Fruit fly (Drosophila melanogaster) whole organism, embryonic: ENCODE results near the gene CG13623.

ENCODE experiments used
- Abd-B ChIP-seq: fragments of 200-800 bp; sonication (Bioruptor generic); optimal IDR thresholded peaks from 2 replicates; lab custom pipeline; 2018; ENCODE audit warnings: missing biosample characterization, mild to moderate bottlenecking, missing genetic modification characterization, moderate library complexity
- Asciz ChIP-seq: fragments of 200-800 bp; sonication (Bioruptor generic); optimal IDR thresholded peaks from 2 replicates; lab custom pipeline; 2017; ENCODE audit warnings: missing biosample characterization, mild to moderate bottlenecking, missing genetic modification characterization, missing genetic modification reagents
- BEAF-32 ChIP-seq: fragments of 200-800 bp; sonication (Bioruptor generic); optimal IDR thresholded peaks from 3 replicates; lab custom pipeline; 2017; ENCODE audit warnings: missing biosample characterization, missing genetic modification characterization, mild to moderate bottlenecking, moderate library complexity, missing genetic modification reagents
- CG1024 ChIP-seq: fragments of 200-800 bp; sonication (Bioruptor generic); IDR thresholded peaks from 2 replicates; pipeline ENCODE4 v1.3.6; 2022; ENCODE audit warnings: missing biosample characterization, missing genetic modification characterization
- CG10462 ChIP-seq: fragments of 200-800 bp; sonication (Bioruptor generic); optimal IDR thresholded peaks from 2 replicates; lab custom pipeline; 2016; ENCODE audit warnings: missing biosample characterization, missing genetic modification characterization
- CG10654 ChIP-seq: fragments of 200-800 bp; sonication (Bioruptor generic); optimal IDR thresholded peaks from 2 replicates; lab custom pipeline; 2016; ENCODE audit warnings: missing biosample characterization, missing genetic modification characterization
- CG1233 ChIP-seq: fragments of 200-800 bp; sonication (Bioruptor generic); optimal IDR thresholded peaks from 4 replicates; lab custom pipeline; 2018; ENCODE audit warnings: missing biosample characterization, mild to moderate bottlenecking, missing genetic modification characterization
- CG13424 ChIP-seq: fragments of 200-800 bp; sonication (Bioruptor generic); optimal IDR thresholded peaks from 2 replicates; lab custom pipeline; 2019; ENCODE audit warnings: missing biosample characterization, mild to moderate bottlenecking, missing genetic modification characterization, moderate library complexity
- CG15479 ChIP-seq: fragments of 200-800 bp; sonication (Bioruptor generic); optimal IDR thresholded peaks from 3 replicates; lab custom pipeline; 2019; ENCODE audit warnings: missing biosample characterization, mild to moderate bottlenecking, missing genetic modification characterization, moderate library complexity
- CG16863 ChIP-seq: fragments of 200-800 bp; sonication (Bioruptor generic); optimal IDR thresholded peaks from 3 replicates; lab custom pipeline; 2016; ENCODE audit warnings: missing biosample characterization, missing genetic modification characterization
- CG17328 ChIP-seq: fragments of 200-800 bp; sonication (Bioruptor generic); IDR thresholded peaks from 2 replicates; pipeline ENCODE4 v1.3.6; 2022; ENCODE audit warnings: missing biosample characterization, missing genetic modification characterization
- CG17359 ChIP-seq: fragments of 200-800 bp; sonication (Bioruptor generic); optimal IDR thresholded peaks from 3 replicates; lab custom pipeline; 2018; ENCODE audit warnings: missing biosample characterization, mild to moderate bottlenecking, missing genetic modification characterization, moderate library complexity
- CG17829 ChIP-seq: fragments of 200-800 bp; optimal IDR thresholded peaks from 2 replicates; lab custom pipeline; 2019; ENCODE audit warnings: missing biosample characterization, mild to moderate bottlenecking, missing genetic modification characterization, moderate library complexity
- CG18764 ChIP-seq: fragments of 200-800 bp; sonication (Bioruptor generic); optimal IDR thresholded peaks from 3 replicates; lab custom pipeline; 2016; ENCODE audit warnings: missing biosample characterization, missing genetic modification characterization
- CG30403 ChIP-seq: fragments of 200-800 bp; sonication (Bioruptor generic); optimal IDR thresholded peaks from 3 replicates; lab custom pipeline; 2016; ENCODE audit warnings: missing biosample characterization, missing genetic modification characterization
- CG31441 ChIP-seq: fragments of 200-800 bp; sonication (Bioruptor generic); IDR thresholded peaks from 2 replicates; pipeline ENCODE4 v1.3.6; 2022; ENCODE audit warnings: missing biosample characterization, missing genetic modification characterization
- CG32772 ChIP-seq: fragments of 200-800 bp; sonication (Bioruptor generic); IDR thresholded peaks from 2 replicates; pipeline ENCODE4 v1.3.6; 2022; ENCODE audit warnings: missing biosample characterization, missing genetic modification characterization
- CG6254 ChIP-seq: fragments of 200-800 bp; sonication (Bioruptor generic); optimal IDR thresholded peaks from 3 replicates; lab custom pipeline; 2017; ENCODE audit warnings: mild to moderate bottlenecking, missing biosample characterization, missing genetic modification reagents, missing genetic modification characterization
- CG6689 ChIP-seq: fragments of 200-800 bp; sonication (Bioruptor generic); IDR thresholded peaks from 2 replicates; pipeline ENCODE4 v1.3.6; 2022; ENCODE audit warnings: missing biosample characterization, missing genetic modification characterization
- CG7839 ChIP-seq: fragments of 200-800 bp; sonication (Bioruptor generic); optimal IDR thresholded peaks from 3 replicates; lab custom pipeline; 2018; ENCODE audit warnings: missing biosample characterization, mild to moderate bottlenecking, missing genetic modification characterization, moderate library complexity
- CG9876 ChIP-seq: fragments of 200-800 bp; sonication (Bioruptor generic); optimal IDR thresholded peaks from 2 replicates; lab custom pipeline; 2016; ENCODE audit warnings: missing biosample characterization, missing genetic modification characterization
- CG9932 ChIP-seq: fragments of 200-800 bp; sonication (Bioruptor generic); IDR thresholded peaks from 2 replicates; pipeline ENCODE4 v1.3.6; 2022; ENCODE audit warnings: missing biosample characterization, missing genetic modification characterization
- CHES-1-like ChIP-seq: fragments of 200-800 bp; sonication (Bioruptor generic); optimal IDR thresholded peaks from 2 replicates; lab custom pipeline; 2016; ENCODE audit warnings: missing biosample characterization, missing genetic modification characterization
- CoRest ChIP-seq: fragments of 200-800 bp; sonication (Bioruptor generic); optimal IDR thresholded peaks from 3 replicates; lab custom pipeline; 2018; ENCODE audit warnings: missing biosample characterization, mild to moderate bottlenecking, missing genetic modification characterization, moderate library complexity
- D ChIP-seq, 2 experiments: fragments of 200-800 bp in 1 of 2; fragments of >200 bp in 1 of 2; sonication (Bioruptor generic) in 1 of 2; optimal IDR thresholded peaks; 2 replicates in 1 of 2; 3 replicates in 1 of 2; lab custom pipeline; 2017; ENCODE audit warnings: mild to moderate bottlenecking in 1 of 2, missing biosample characterization in 1 of 2, missing genetic modification characterization in 1 of 2, missing genetic modification reagents in 1 of 2
- Dad ChIP-seq: fragments of 200-800 bp; sonication (Bioruptor generic); optimal IDR thresholded peaks from 3 replicates; lab custom pipeline; 2016; ENCODE audit warnings: missing biosample characterization, missing genetic modification characterization
- Deaf1 ChIP-seq: fragments of 200-800 bp; optimal IDR thresholded peaks from 3 replicates; lab custom pipeline; 2019; ENCODE audit warnings: missing biosample characterization, mild to moderate bottlenecking, missing genetic modification characterization, moderate library complexity
- Dfd ChIP-seq, 2 experiments: fragments of >200 bp; optimal IDR thresholded peaks; 2 replicates each; lab custom pipeline; 2017; ENCODE audit warnings: missing biosample characterization in 2 of 2, missing genetic modification characterization in 2 of 2
- Dll ChIP-seq: fragments of 200-800 bp; sonication (Bioruptor generic); IDR thresholded peaks from 4 replicates; pipeline ENCODE4 v1.3.6; 2022; ENCODE audit warnings: missing biosample characterization, missing genetic modification characterization; ENCODE audit not compliant: partially characterized antibody
- Hey ChIP-seq: fragments of 200-800 bp; sonication (Bioruptor generic); optimal IDR thresholded peaks from 3 replicates; lab custom pipeline; 2018; ENCODE audit warnings: missing biosample characterization, mild to moderate bottlenecking, missing genetic modification characterization
- Hr39 ChIP-seq: fragments of >200 bp; optimal IDR thresholded peaks from 2 replicates; lab custom pipeline; 2017
- Lpt ChIP-seq: fragments of >200 bp; optimal IDR thresholded peaks from 2 replicates; lab custom pipeline; 2018; ENCODE audit warnings: missing biosample characterization, missing genetic modification characterization
- Max ChIP-seq: fragments of 200-800 bp; sonication (Bioruptor generic); optimal IDR thresholded peaks from 2 replicates; lab custom pipeline; 2016; ENCODE audit warnings: missing biosample characterization, mild to moderate bottlenecking, missing genetic modification characterization
- Ptx1 ChIP-seq: fragments of 200-800 bp; sonication (Bioruptor generic); IDR thresholded peaks from 2 replicates; pipeline ENCODE4 v1.3.6; 2022; ENCODE audit warnings: missing biosample characterization, missing genetic modification characterization
- Sox102F ChIP-seq: fragments of 200-800 bp; sonication (Bioruptor generic); optimal IDR thresholded peaks from 2 replicates; lab custom pipeline; 2018; ENCODE audit warnings: missing biosample characterization, mild to moderate bottlenecking, missing genetic modification characterization, moderate library complexity
- Sry-β ChIP-seq: fragments of 200-800 bp; sonication (Bioruptor generic); optimal IDR thresholded peaks from 2 replicates; lab custom pipeline; 2018; ENCODE audit warnings: missing biosample characterization, mild to moderate bottlenecking, missing genetic modification characterization, moderate library complexity
- abd-A ChIP-seq: fragments of 200-800 bp; sonication (Bioruptor generic); optimal IDR thresholded peaks from 3 replicates; lab custom pipeline; 2019; ENCODE audit warnings: missing biosample characterization, mild to moderate bottlenecking, missing genetic modification characterization, moderate library complexity
- amos ChIP-seq: fragments of 200-800 bp; sonication (Bioruptor generic); IDR thresholded peaks from 2 replicates; pipeline ENCODE4 v1.3.6; 2022; ENCODE audit warnings: missing biosample characterization, missing genetic modification characterization; ENCODE audit not compliant: partially characterized antibody
- ap ChIP-seq: fragments of 200-800 bp; sonication (Bioruptor generic); IDR thresholded peaks from 2 replicates; pipeline ENCODE4 v1.3.6; 2022; ENCODE audit warnings: missing biosample characterization, missing genetic modification characterization
- cg ChIP-seq: fragments of 200-800 bp; sonication (Bioruptor generic); optimal IDR thresholded peaks from 3 replicates; lab custom pipeline; 2019; ENCODE audit warnings: missing biosample characterization, mild to moderate bottlenecking, missing genetic modification characterization, moderate library complexity
- gsb ChIP-seq: fragments of 200-800 bp; sonication (Bioruptor generic); IDR thresholded peaks from 2 replicates; pipeline ENCODE4 v1.3.6; 2022; ENCODE audit warnings: missing biosample characterization, missing genetic modification characterization
- gt ChIP-seq: fragments of 200-800 bp; sonication (Bioruptor generic); IDR thresholded peaks from 2 replicates; pipeline ENCODE4 v1.3.6; 2022; ENCODE audit warnings: missing biosample characterization, missing genetic modification characterization
- luna ChIP-seq: fragments of 200-800 bp; sonication (Bioruptor generic); optimal IDR thresholded peaks from 2 replicates; lab custom pipeline; 2016; ENCODE audit warnings: missing biosample characterization, missing genetic modification characterization
- psq ChIP-seq: fragments of 200-800 bp; sonication (Bioruptor generic); optimal IDR thresholded peaks from 2 replicates; lab custom pipeline; 2017; ENCODE audit warnings: missing biosample characterization, missing genetic modification characterization
- ro ChIP-seq: fragments of 200-800 bp; sonication (Bioruptor generic); IDR thresholded peaks from 2 replicates; pipeline ENCODE4 v1.3.6; 2022; ENCODE audit warnings: missing biosample characterization, missing genetic modification characterization
- sd ChIP-seq: fragments of 200-800 bp; sonication (Bioruptor generic); optimal IDR thresholded peaks from 3 replicates; lab custom pipeline; 2018; ENCODE audit warnings: missing biosample characterization, mild to moderate bottlenecking, missing genetic modification characterization, moderate library complexity
- sima ChIP-seq: fragments of 200-800 bp; sonication (Bioruptor generic); optimal IDR thresholded peaks from 2 replicates; lab custom pipeline; 2016; ENCODE audit warnings: missing biosample characterization, missing genetic modification characterization
- trh ChIP-seq: fragments of 200-800 bp; sonication (Bioruptor generic); optimal IDR thresholded peaks from 2 replicates; lab custom pipeline; 2016; ENCODE audit warnings: missing biosample characterization, missing genetic modification characterization
- vvl ChIP-seq: fragments of 200-800 bp; sonication (Bioruptor generic); IDR thresholded peaks from 2 replicates; pipeline ENCODE4 v1.3.6; 2022; ENCODE audit warnings: missing biosample characterization, missing genetic modification characterization
- wdn ChIP-seq: fragments of 200-800 bp; sonication (Bioruptor generic); IDR thresholded peaks from 2 replicates; pipeline ENCODE4 v1.3.6; 2022; ENCODE audit warnings: missing biosample characterization, missing genetic modification characterization

Gene CG13623

dm6 chr3R:24572540-24573043 lies 42.2 kb upstream of the CG13623 start (continued):
- TF ChIP-seq abd-A (tag; lab: Kevin White, UChicago) = peak; percentile 97
- TF ChIP-seq sima (GFP tag; lab: Kevin White, UChicago) = peak; percentile 80
- no peak for TF ChIP-seq Hr39 (lab: Kevin White, UChicago)
- no peak; the same call in 1 of the 2 replicates for TF ChIP-seq amos
- TF ChIP-seq CG10654 (GFP tag; lab: Kevin White, UChicago) = peak; percentile 95
- TF ChIP-seq Asciz (GFP tag; lab: Kevin White, UChicago) = peak; percentile 98
- TF ChIP-seq Sry-β (GFP tag; lab: Kevin White, UChicago) = peak; percentile 50
- peak; percentile 95 for TF ChIP-seq ro (GFP tag; lab: Robert Waterston, UW)
- TF ChIP-seq D (optimal IDR thresholded peaks at IDR 0.05; lab: Kevin White, UChicago) = no peak
- TF ChIP-seq D (GFP tag; optimal IDR thresholded peaks at IDR 0.05; lab: Kevin White, UChicago) = peak; percentile 96
- TF ChIP-seq Dll (GFP tag; lab: Robert Waterston, UW) = 0 out of 4 replicates have a peak, but pooled peaks have one; percentile 18
- TF ChIP-seq CHES-1-like (GFP tag; lab: Kevin White, UChicago) = peak; percentile 93
- TF ChIP-seq sd (tag; lab: Kevin White, UChicago) = peak; percentile 89
- peak; percentile 88 for TF ChIP-seq Abd-B (GFP tag; lab: Kevin White, UChicago)
- TF ChIP-seq Sox102F (GFP tag; lab: Kevin White, UChicago) = peak; percentile 98
- peak; percentile 99 for TF ChIP-seq CG9932 (GFP tag; lab: Robert Waterston, UW)
- TF ChIP-seq CG30403 = peak; percentile 98
- peak; percentile 94 for TF ChIP-seq CG10462 (GFP tag; lab: Kevin White, UChicago)
- TF ChIP-seq CG16863 = peak; percentile 95
- TF ChIP-seq Dad = peak; percentile 95
- TF ChIP-seq CG7839 (tag; lab: Kevin White, UChicago) = peak; percentile 98
- peak; percentile 97 for TF ChIP-seq Max
- TF ChIP-seq Hey (tag; lab: Kevin White, UChicago) = peak; percentile 69
- peak; percentile 97 for TF ChIP-seq CG6689 (GFP tag; lab: Robert Waterston, UW)
- TF ChIP-seq luna (GFP tag; lab: Kevin White, UChicago) = peak; percentile 89
- peak; percentile 95 for TF ChIP-seq CG1233 (GFP tag; lab: Kevin White, UChicago)
- peak; percentile 95 for TF ChIP-seq CG1024
- peak; percentile 87 for TF ChIP-seq Deaf1 (tag; lab: Kevin White, UChicago)
- peak; percentile 94 for TF ChIP-seq CG6254 (GFP tag; lab: Kevin White, UChicago)
- peak; percentile 98 for TF ChIP-seq CG13424 (tag; lab: Kevin White, UChicago)
- no peak for TF ChIP-seq Lpt (GFP tag; lab: Kevin White, UChicago)
- TF ChIP-seq wdn = peak; percentile 98
- peak; percentile 98 for TF ChIP-seq Ptx1 (GFP tag; lab: Robert Waterston, UW)
- peak; percentile 98 for TF ChIP-seq CG32772 (GFP tag; lab: Robert Waterston, UW)
- no peak for TF ChIP-seq CG15479 (GFP tag; lab: Kevin White, UChicago)
- peak; percentile 99 for TF ChIP-seq CG17328 (GFP tag; lab: Robert Waterston, UW)
- peak; percentile 97 for TF ChIP-seq CoRest (tag; lab: Kevin White, UChicago)
- peak; percentile 90 for TF ChIP-seq gt (GFP tag; lab: Robert Waterston, UW)
- peak; percentile 91 for TF ChIP-seq trh (GFP tag; lab: Kevin White, UChicago)
- TF ChIP-seq cg (GFP tag; lab: Kevin White, UChicago) = peak; percentile 67
- peak; percentile 70 for TF ChIP-seq CG9876 (GFP tag; lab: Kevin White, UChicago)
- TF ChIP-seq Dfd (GFP tag; optimal IDR thresholded peaks at IDR 0.05; lab: Kevin White, UChicago) = no peak
- peak; percentile 99 for TF ChIP-seq CG17359
- peak; percentile 95 for TF ChIP-seq psq (GFP tag; lab: Kevin White, UChicago)
- TF ChIP-seq CG17829 (tag; lab: Kevin White, UChicago) = peak; percentile 98
- TF ChIP-seq ap = peak; percentile 98
- peak; percentile 13 for TF ChIP-seq BEAF-32 (GFP tag; lab: Kevin White, UChicago)
- TF ChIP-seq CG18764 (GFP tag; lab: Kevin White, UChicago) = peak; percentile 90
- TF ChIP-seq gsb (GFP tag; lab: Robert Waterston, UW) = peak; percentile 97
- TF ChIP-seq CG31441 (GFP tag; lab: Robert Waterston, UW) = peak; percentile 98
- TF ChIP-seq vvl = peak; percentile 99
